Worm (Caenorhabditis elegans): ENCODE results near the gene saeg-2.
A peak's percentile ranks its signal among the peaks of the same experiment; 100 is the strongest.

The saeg-2 gene

DNA sequence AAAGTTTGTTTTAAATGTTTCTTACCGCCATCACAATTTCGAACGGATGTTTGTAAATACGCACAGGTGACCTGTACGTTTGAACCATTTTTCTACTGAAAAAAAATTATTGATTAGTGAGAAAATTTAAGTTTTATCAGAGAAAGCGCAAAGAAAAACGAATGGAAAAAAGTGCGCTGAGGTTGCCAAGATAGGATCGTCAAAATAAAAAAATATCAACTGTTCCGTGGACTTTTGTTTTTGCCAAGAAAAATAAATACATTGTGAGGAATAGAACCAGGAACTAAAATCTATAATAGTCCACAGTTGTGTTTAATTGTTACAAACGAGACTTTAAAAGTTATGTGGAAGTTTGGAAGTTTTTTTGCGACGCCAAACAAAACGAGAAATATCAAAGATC, 3.9 kb upstream of the saeg-2 start, which contains the start of gene T23G5.2:
Gene T23G5.2, minus strand, starts transcription at position 101 of the 400 bp plus-strand sequence.
- TF ChIP-seq ztf-3 (GFP tag; optimal IDR thresholded peaks at IDR 0.05) (no peak), Y79H2A.3 (GFP tag; conservative IDR thresholded peaks at IDR 0.05) (no peak), lsl-1 (GFP tag; optimal IDR thresholded peaks at IDR 0.05) (no peak), cebp-2 (GFP tag; IDR thresholded peaks at IDR 0.05) (no peak), D2030.7 (GFP tag; IDR thresholded peaks at IDR 0.05) (no peak), Y53F4B.3 (GFP tag; IDR thresholded peaks at IDR 0.05) (no peak), snpc-4 (GFP tag; optimal IDR thresholded peaks at IDR 0.05) (no peak), snpc-4 (tag; optimal IDR thresholded peaks at IDR 0.05) (no peak), ceh-79 (tag; optimal IDR thresholded peaks at IDR 0.05) (no peak), lag-1 (GFP tag; IDR thresholded peaks at IDR 0.05) (no peak), madf-10 (tag; optimal IDR thresholded peaks at IDR 0.05) (no peak), ceh-100 (GFP tag; IDR thresholded peaks at IDR 0.05) (no peak), nhr-120 (GFP tag; IDR thresholded peaks at IDR 0.05) (no peak), tbx-9 (tag; optimal IDR thresholded peaks at IDR 0.05; ENCODE audit: borderline replicate concordance) (no peak), somi-1 (GFP tag; optimal IDR thresholded peaks at IDR 0.05) (no peak)

ce11 chrIII:9237626-9238025, 2.5 kb upstream of the saeg-2 start:
- TF ChIP-seq nhr-80 (tag; optimal IDR thresholded peaks at IDR 0.05) = peak; percentile 54
- TF ChIP-seq F33H1.4 (GFP tag; IDR thresholded peaks at IDR 0.05) = no peak
- TF ChIP-seq xnd-1 (tag; optimal IDR thresholded peaks at IDR 0.05) = no peak
- no peak for TF ChIP-seq rpc-1 (optimal IDR thresholded peaks at IDR 0.05)
- no peak for TF ChIP-seq rpc-1 (tag; optimal IDR thresholded peaks at IDR 0.05)
- TF ChIP-seq nfyb-1 (GFP tag; IDR thresholded peaks at IDR 0.05) = no peak
- TF ChIP-seq C06A6.2 (GFP tag; conservative IDR thresholded peaks at IDR 0.05) = no peak
- no peak for TF ChIP-seq madf-6 (GFP tag; IDR thresholded peaks at IDR 0.05)
- no peak for TF ChIP-seq lsy-27 (tag; optimal IDR thresholded peaks at IDR 0.05; ENCODE audit: borderline replicate concordance, insufficient read depth)

- TF ChIP-seq ceh-100 (GFP tag; IDR thresholded peaks at IDR 0.05) = no peak
- no peak for TF ChIP-seq ztf-18 (tag; optimal IDR thresholded peaks at IDR 0.05)
- no peak for TF ChIP-seq gei-17 (GFP tag; optimal IDR thresholded peaks at IDR 0.05)
- no peak for TF ChIP-seq zfh-2 (GFP tag; conservative IDR thresholded peaks at IDR 0.05)
- no peak for TF ChIP-seq sdz-38 (tag; optimal IDR thresholded peaks at IDR 0.05)
- TF ChIP-seq snpc-1.1 (tag; optimal IDR thresholded peaks at IDR 0.05; ENCODE audit: insufficient read depth) = no peak
- TF ChIP-seq ekl-4 (GFP tag; IDR thresholded peaks at IDR 0.05) = no peak
- no peak for TF ChIP-seq aptf-2 (GFP tag; conservative IDR thresholded peaks at IDR 0.05)
- no peak for TF ChIP-seq Y56A3A.18 (GFP tag; IDR thresholded peaks at IDR 0.05)
- no peak for TF ChIP-seq K11D2.4 (GFP tag; IDR thresholded peaks at IDR 0.05)
- no peak for TF ChIP-seq egrh-3 (GFP tag; IDR thresholded peaks at IDR 0.05)
- no peak for TF ChIP-seq ceh-27 (GFP tag; optimal IDR thresholded peaks at IDR 0.05)
Measured at ce11 chrIII:9242675-9243074, 2.5 kb downstream of the saeg-2 start, which contains the start of gene dat-1. Gene dat-1 (plus strand): TSS chrIII:9242975.

DNA sequence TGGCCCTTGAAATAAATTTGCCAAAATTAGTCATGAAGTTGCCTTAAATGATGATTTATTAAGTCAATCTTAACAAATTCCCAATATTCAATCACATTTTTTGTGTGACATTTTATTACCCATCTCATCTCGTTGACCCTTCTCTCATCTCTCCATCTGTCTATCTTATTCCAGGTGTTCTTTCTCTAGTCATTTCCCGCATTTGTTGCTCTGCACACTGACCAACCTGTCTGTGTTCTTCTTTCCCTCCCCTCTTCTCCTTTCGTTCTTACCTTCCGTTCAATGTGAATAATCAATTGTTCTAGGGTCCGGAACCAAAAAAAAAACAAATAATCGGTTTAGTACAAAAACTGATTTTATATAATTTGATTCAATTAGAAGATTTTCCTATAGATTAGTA, 7.1 kb downstream of the saeg-2 start, which contains the start of gene T02C1.1:
Gene T02C1.1, plus strand, starts transcription at position 305 of the 400 bp plus-strand sequence.
- no peak for TF ChIP-seq ztf-3 (GFP tag; optimal IDR thresholded peaks at IDR 0.05)
- no peak for TF ChIP-seq madf-6 (GFP tag; IDR thresholded peaks at IDR 0.05)
- TF ChIP-seq ceh-100 (GFP tag; IDR thresholded peaks at IDR 0.05) = no peak
- no peak for TF ChIP-seq aptf-3 (GFP tag; IDR thresholded peaks at IDR 0.05)
- no peak for TF ChIP-seq Y79H2A.3 (GFP tag; conservative IDR thresholded peaks at IDR 0.05)
- TF ChIP-seq nfya-2 (GFP tag; IDR thresholded peaks at IDR 0.05) = no peak
- no peak for TF ChIP-seq attf-6 (GFP tag; IDR thresholded peaks at IDR 0.05)
- no peak for TF ChIP-seq D2030.7 (GFP tag; IDR thresholded peaks at IDR 0.05)
- TF ChIP-seq egl-44 (GFP tag; IDR thresholded peaks at IDR 0.05) = no peak
- no peak for TF ChIP-seq Y95B8A.8 (GFP tag; IDR thresholded peaks at IDR 0.05)
- TF ChIP-seq rcor-1 (GFP tag; IDR thresholded peaks at IDR 0.05) = no peak
- no peak for TF ChIP-seq mel-28 (tag; optimal IDR thresholded peaks at IDR 0.05; ENCODE audit: borderline replicate concordance)
- TF ChIP-seq T07F8.4 (tag; optimal IDR thresholded peaks at IDR 0.05) = no peak
- no peak for TF ChIP-seq ceh-91 (GFP tag; IDR thresholded peaks at IDR 0.05)
- TF ChIP-seq B0035.1 (tag; optimal IDR thresholded peaks at IDR 0.05) = no peak

Measured in whole organism, young adult.